Fruit fly (Drosophila melanogaster): Measurements from ENCODE around the gene Not10.

The Not10 gene

dm6 chr3R:12633059-12633458, 2.6 kb downstream of the Not10 start, which contains the start of gene CG18530:
Gene CG18530, plus strand, starts transcription at chr3R:12633359.
- TF ChIP-seq CG8319 (GFP tag; optimal IDR thresholded peaks at IDR 0.05) = no peak
- no peak for TF ChIP-seq fkh (GFP tag; optimal IDR thresholded peaks at IDR 0.05)
- no peak for TF ChIP-seq CG11902 (GFP tag; optimal IDR thresholded peaks at IDR 0.05)
- no peak for TF ChIP-seq pdm3 (GFP tag; optimal IDR thresholded peaks at IDR 0.05)
- TF ChIP-seq lz (GFP tag; optimal IDR thresholded peaks at IDR 0.05) = no peak
- TF ChIP-seq spab (GFP tag; optimal IDR thresholded peaks at IDR 0.05) = no peak
- TF ChIP-seq salr (GFP tag; optimal IDR thresholded peaks at IDR 0.05) = no peak
- no peak for TF ChIP-seq Sox15 (GFP tag; optimal IDR thresholded peaks at IDR 0.05)
- no peak for TF ChIP-seq svp (GFP tag)
- no peak for TF ChIP-seq CG6276 (GFP tag; optimal IDR thresholded peaks at IDR 0.05)
- TF ChIP-seq CG8119 (GFP tag; IDR thresholded peaks at IDR 0.05) = no peak
- TF ChIP-seq Eip78C (GFP tag) = no peak
- no peak for TF ChIP-seq CG3919 (GFP tag; optimal IDR thresholded peaks at IDR 0.05)

DNA sequence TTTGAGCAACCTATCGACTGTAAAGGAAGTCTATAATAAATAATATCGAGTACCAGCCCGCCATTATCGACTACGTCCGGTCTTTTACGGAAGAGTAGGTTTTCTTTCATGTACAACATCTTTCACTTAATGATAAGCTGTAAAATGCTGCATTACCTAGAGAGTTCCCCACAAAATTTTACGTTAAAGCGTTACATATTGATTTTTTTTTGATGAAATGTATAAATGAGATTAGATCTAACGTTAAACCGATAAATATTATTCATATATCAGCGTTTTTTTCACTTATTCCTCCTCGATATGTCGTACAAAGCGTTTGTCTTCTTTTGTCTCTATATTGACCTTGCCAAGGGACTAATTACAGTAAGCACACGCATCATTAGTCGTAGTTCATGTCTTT, 4.2 kb downstream of the Not10 start, which contains the start of gene CG11598:
Gene CG11598 (plus strand): TSS at position 301 of the 400 bp plus-strand sequence.
- TF ChIP-seq achi (GFP tag; optimal IDR thresholded peaks at IDR 0.05) (no peak), dsx (GFP tag; optimal IDR thresholded peaks at IDR 0.05; ENCODE audit: poor library complexity, severe bottlenecking) (no peak), CG7368 (GFP tag; optimal IDR thresholded peaks at IDR 0.05) (no peak), fd85E (GFP tag; optimal IDR thresholded peaks at IDR 0.05) (no peak)

dm6 chr3R:12636240-12636639, 5.8 kb downstream of the Not10 start, which contains the start of gene CG11600:
Gene CG11600, plus strand, starts transcription at chr3R:12636540.
- TF ChIP-seq Ets96B (tag; optimal IDR thresholded peaks at IDR 0.05) (no peak), svp (GFP tag) (no peak), CG4318 (GFP tag; optimal IDR thresholded peaks at IDR 0.05) (no peak), CG6163 (GFP tag; IDR thresholded peaks at IDR 0.05) (no peak), CG6792 (GFP tag; optimal IDR thresholded peaks at IDR 0.05) (no peak), CG32006 (GFP tag; optimal IDR thresholded peaks at IDR 0.05) (no peak), topi (GFP tag; optimal IDR thresholded peaks at IDR 0.05) (no peak), CG6854 (GFP tag; optimal IDR thresholded peaks at IDR 0.05) (no peak), Smox (GFP tag; optimal IDR thresholded peaks at IDR 0.05) (no peak), net (GFP tag; optimal IDR thresholded peaks at IDR 0.05) (no peak), CG3919 (GFP tag; optimal IDR thresholded peaks at IDR 0.05) (no peak), spab (GFP tag; optimal IDR thresholded peaks at IDR 0.05) (no peak), fkh (GFP tag; optimal IDR thresholded peaks at IDR 0.05) (no peak), Sox102F (GFP tag; optimal IDR thresholded peaks at IDR 0.05) (no peak), lz (GFP tag; optimal IDR thresholded peaks at IDR 0.05) (no peak), CG8319 (GFP tag; optimal IDR thresholded peaks at IDR 0.05) (no peak), CG1621 (tag; optimal IDR thresholded peaks at IDR 0.05) (no peak), CG3032 (tag; optimal IDR thresholded peaks at IDR 0.05) (no peak)

DNA sequence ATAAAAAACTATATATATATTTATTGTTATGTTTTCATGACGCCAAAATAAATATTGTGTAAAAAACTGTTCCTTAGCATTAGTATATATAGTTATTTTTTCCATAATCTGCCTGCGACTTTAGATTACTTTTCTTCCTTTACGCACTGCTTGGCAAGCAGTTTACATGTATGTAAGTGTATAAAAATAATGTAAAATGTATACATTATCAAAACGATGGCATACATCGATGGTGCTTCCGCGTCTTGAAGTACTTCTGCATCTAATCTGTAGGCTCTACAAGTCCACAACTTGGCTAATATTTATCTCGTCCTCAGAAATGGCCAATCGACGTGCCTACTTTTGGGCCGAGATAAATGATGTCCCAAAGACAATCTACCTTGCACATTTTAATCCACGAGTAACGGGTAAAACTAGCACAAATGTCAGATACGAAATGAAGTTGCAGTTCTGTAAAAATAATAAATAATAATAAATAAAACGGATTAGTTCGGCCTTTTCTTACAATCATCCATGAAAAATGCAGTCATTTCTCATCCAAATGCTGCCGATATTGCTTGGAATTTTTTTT, 7.6 kb downstream of the Not10 start, which contains the start of gene CG11608:
Gene CG11608 (plus strand): TSS at position 521 of the 571 bp plus-strand sequence.
- TF ChIP-seq CG7368 (GFP tag; optimal IDR thresholded peaks at IDR 0.05) (no peak), CG8319 (GFP tag; optimal IDR thresholded peaks at IDR 0.05) (peak; percentile 61)

- TF ChIP-seq Eip75B (GFP tag; optimal IDR thresholded peaks at IDR 0.05) = no peak
- TF ChIP-seq Hr39 (GFP tag; optimal IDR thresholded peaks at IDR 0.05) = no peak
- TF ChIP-seq salr (GFP tag; optimal IDR thresholded peaks at IDR 0.05) = no peak
- TF ChIP-seq Ets96B (tag; optimal IDR thresholded peaks at IDR 0.05) = no peak
- no peak for TF ChIP-seq Eip93F (GFP tag; optimal IDR thresholded peaks at IDR 0.05)
- no peak for TF ChIP-seq CG10669 (GFP tag; optimal IDR thresholded peaks at IDR 0.05)
- TF ChIP-seq OdsH (GFP tag; optimal IDR thresholded peaks at IDR 0.05) = no peak
- TF ChIP-seq CG3919 (GFP tag; optimal IDR thresholded peaks at IDR 0.05) = no peak
Observed at dm6 chr3R:12641620-12642019, 11.2 kb downstream of the Not10 start.

All from whole organism, prepupa.